Worm (Caenorhabditis elegans): ENCODE results near the gene nhr-147.

DNA sequence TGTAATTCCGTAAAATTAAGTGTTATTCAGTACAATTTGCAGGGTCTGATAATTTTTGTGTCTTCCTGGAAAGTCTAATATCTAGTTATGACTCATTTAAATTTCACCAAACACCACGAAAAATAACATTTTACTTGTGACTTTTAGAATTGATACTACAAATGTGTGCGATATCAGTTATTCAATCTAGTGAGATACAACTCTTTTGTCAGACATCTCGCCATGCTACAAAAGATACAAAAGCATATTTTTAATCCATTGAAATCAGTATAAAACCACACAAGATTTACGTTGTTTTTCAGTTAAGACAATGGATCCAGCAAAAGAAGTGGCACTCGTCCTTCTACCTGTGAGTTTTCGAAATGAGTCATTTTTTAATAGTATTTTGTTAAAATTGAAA, 28.5 kb downstream of the nhr-147 start, which contains the start of gene srx-56:
- TF ChIP-seq pqm-1 (tag; optimal IDR thresholded peaks at IDR 0.05) (no peak), nhr-6 (tag; optimal IDR thresholded peaks at IDR 0.05) (no peak), gei-8 (GFP tag; optimal IDR thresholded peaks at IDR 0.05) (no peak), unc-62 (GFP tag; optimal IDR thresholded peaks at IDR 0.05 in 1 of 2) (peak in 1 of 2 experiments; percentile 20), unc-62 (tag; optimal IDR thresholded peaks at IDR 0.05) (no peak)
